Worm (Caenorhabditis elegans) whole organism, L1 larva: ENCODE measurements around the gene Y54G2A.49.

Experiments used
- C16A3.4 ChIP-seq: fragments of 150-350 bp; optimal IDR thresholded peaks from 2 replicates; lab custom pipeline; 2014; ENCODE audit warnings: missing biosample characterization, missing genetic modification characterization
- C34B4.2 ChIP-seq: sonication (generic microtip); optimal IDR thresholded peaks from 2 replicates; lab custom pipeline; 2017; ENCODE audit warnings: mild to moderate bottlenecking, missing genetic modification characterization, missing compliant biosample characterization
- Y116A8C.19 ChIP-seq: sonication (generic microtip); optimal IDR thresholded peaks from 2 replicates; lab custom pipeline; 2016; ENCODE audit warnings: missing compliant biosample characterization, missing genetic modification characterization, borderline replicate concordance
- aha-1 ChIP-seq: fragments of 150-350 bp; optimal IDR thresholded peaks from 2 replicates; lab custom pipeline; 2014; ENCODE audit warnings: missing biosample characterization, missing genetic modification characterization
- alr-1 ChIP-seq: fragments of 200-800 bp; sonication (Bioruptor generic); optimal IDR thresholded peaks from 2 replicates; lab custom pipeline; 2018; ENCODE audit warnings: borderline replicate concordance, mild to moderate bottlenecking, missing genetic modification characterization, missing compliant biosample characterization
- aly-2 ChIP-seq: fragments of 150-350 bp; optimal IDR thresholded peaks from 2 replicates; lab custom pipeline; 2014; ENCODE audit warnings: missing biosample characterization, missing genetic modification characterization
- ama-1 ChIP-seq: fragments of 150-350 bp; optimal IDR thresholded peaks from 2 replicates; lab custom pipeline; 2014
- blmp-1 ChIP-seq: fragments of 150-350 bp; optimal IDR thresholded peaks from 2 replicates; lab custom pipeline; 2014; ENCODE audit warnings: missing biosample characterization, missing genetic modification characterization
- ceh-82 ChIP-seq, 3 experiments: fragments of 150-350 bp in 1 of 3; sonication (generic microtip) in 2 of 3; optimal IDR thresholded peaks; 2 replicates each; lab custom pipeline; 2014 to 2017; ENCODE audit warnings: missing biosample characterization in 3 of 3, missing genetic modification characterization in 3 of 3
- ceh-90 ChIP-seq: sonication (generic microtip); optimal IDR thresholded peaks from 2 replicates; lab custom pipeline; 2016; ENCODE audit warnings: missing genetic modification characterization, missing compliant biosample characterization
- dpl-1 ChIP-seq, 3 experiments: fragments of 150-350 bp in 2 of 3; sonication (generic microtip) in 1 of 3; optimal IDR thresholded peaks; 2 replicates each; lab custom pipeline; 2014 to 2017; ENCODE audit warnings: missing biosample characterization in 3 of 3, missing genetic modification characterization in 3 of 3, missing genetic modification reagents in 3 of 3
- dsc-1 ChIP-seq: sonication (generic microtip); optimal IDR thresholded peaks from 2 replicates; lab custom pipeline; 2016; ENCODE audit warnings: mild to moderate bottlenecking, missing genetic modification characterization, missing compliant biosample characterization
- efl-1 ChIP-seq, 4 experiments: fragments of 150-350 bp; optimal IDR thresholded peaks in 3 of 4; peaks in 1 of 4; 1 replicate in 1 of 4; 2 replicates in 3 of 4; lab custom pipeline; 2014; ENCODE audit warnings: missing biosample characterization in 2 of 4, missing genetic modification characterization in 2 of 4, missing genetic modification reagents in 2 of 4
- efl-3 ChIP-seq: fragments of 200-800 bp; sonication (Bioruptor generic); optimal IDR thresholded peaks from 2 replicates; lab custom pipeline; 2018; ENCODE audit warnings: mild to moderate bottlenecking, missing genetic modification characterization, missing compliant biosample characterization
- egl-27 ChIP-seq, 2 experiments: fragments of 150-350 bp in 1 of 2; sonication (generic microtip); optimal IDR thresholded peaks; 3 replicates each; lab custom pipeline; 2017 to 2018; ENCODE audit warnings: missing biosample characterization in 2 of 2, missing genetic modification characterization in 2 of 2, missing genetic modification reagents in 2 of 2
- elt-2 ChIP-seq: sonication (generic microtip); optimal IDR thresholded peaks from 2 replicates; lab custom pipeline; 2016; ENCODE audit warnings: missing genetic modification characterization, mild to moderate bottlenecking, inconsistent platforms, missing compliant biosample characterization, missing genetic modification reagents
- elt-3 ChIP-seq, 6 experiments: fragments of 150-350 bp in 1 of 6; sonication (generic microtip); optimal IDR thresholded peaks; 2 replicates each; lab custom pipeline; 2017 to 2018; ENCODE audit warnings: missing biosample characterization in 6 of 6, missing genetic modification characterization in 6 of 6, inconsistent platforms in 1 of 6
- fkh-10 ChIP-seq: sonication (generic microtip); optimal IDR thresholded peaks from 2 replicates; lab custom pipeline; 2017; ENCODE audit warnings: missing biosample characterization, missing genetic modification reagents, missing genetic modification characterization
- fkh-8 ChIP-seq: sonication (generic microtip); optimal IDR thresholded peaks from 2 replicates; lab custom pipeline; 2016; ENCODE audit warnings: mild to moderate bottlenecking, missing genetic modification characterization, missing compliant biosample characterization
- fos-1 ChIP-seq: fragments of 150-350 bp; optimal IDR thresholded peaks from 2 replicates; lab custom pipeline; 2014; ENCODE audit warnings: missing biosample characterization, missing genetic modification characterization
- hlh-17 ChIP-seq: fragments of 200-800 bp; sonication (Bioruptor generic); optimal IDR thresholded peaks from 2 replicates; lab custom pipeline; 2018; ENCODE audit warnings: missing genetic modification characterization, mild to moderate bottlenecking, missing compliant biosample characterization, moderate library complexity, borderline replicate concordance
- hpl-2 ChIP-seq: fragments of 150-350 bp; optimal IDR thresholded peaks from 2 replicates; lab custom pipeline; 2014; ENCODE audit warnings: missing biosample characterization, missing genetic modification reagents, missing genetic modification characterization
- lin-14 ChIP-seq: fragments of 200-800 bp; sonication (Bioruptor generic); optimal IDR thresholded peaks from 2 replicates; lab custom pipeline; 2018; ENCODE audit warnings: mild to moderate bottlenecking, missing genetic modification characterization, moderate library complexity, missing compliant biosample characterization
- lin-15B ChIP-seq: fragments of 150-350 bp; sonication (generic microtip); optimal IDR thresholded peaks from 3 replicates; lab custom pipeline; 2014; ENCODE audit warnings: missing biosample characterization, missing genetic modification characterization
- lin-35 ChIP-seq, 2 experiments: fragments of 150-350 bp; optimal IDR thresholded peaks; 2 replicates each; lab custom pipeline; 2014; ENCODE audit warnings: missing biosample characterization in 2 of 2, missing genetic modification characterization in 2 of 2, missing genetic modification reagents in 2 of 2
- lin-39 ChIP-seq: fragments of 150-350 bp; optimal IDR thresholded peaks from 2 replicates; lab custom pipeline; 2014; ENCODE audit warnings: missing biosample characterization, missing genetic modification reagents, missing genetic modification characterization
- mef-2 ChIP-seq: fragments of 150-350 bp; optimal IDR thresholded peaks from 2 replicates; lab custom pipeline; 2014; ENCODE audit warnings: missing biosample characterization, missing genetic modification characterization
- mep-1 ChIP-seq: fragments of 150-350 bp; optimal IDR thresholded peaks from 2 replicates; lab custom pipeline; 2014; ENCODE audit warnings: missing biosample characterization, missing genetic modification characterization
- nhr-19 ChIP-seq: fragments of 200-800 bp; sonication (Bioruptor generic); conservative IDR thresholded peaks from 2 replicates; pipeline ENCODE4 v1.3.6; 2022; ENCODE audit warnings: missing genetic modification characterization, missing compliant biosample characterization
- nhr-237 ChIP-seq: fragments of 150-350 bp; optimal IDR thresholded peaks from 2 replicates; lab custom pipeline; 2014; ENCODE audit warnings: missing biosample characterization, missing genetic modification characterization
- nhr-71 ChIP-seq: sonication (generic microtip); optimal IDR thresholded peaks from 2 replicates; lab custom pipeline; 2016; ENCODE audit warnings: mild to moderate bottlenecking, missing genetic modification characterization, moderate library complexity, missing compliant biosample characterization
- nhr-76 ChIP-seq: sonication (generic microtip); optimal IDR thresholded peaks from 2 replicates; lab custom pipeline; 2017; ENCODE audit warnings: missing biosample characterization, missing genetic modification characterization
- nhr-90 ChIP-seq: sonication (generic microtip); optimal IDR thresholded peaks from 2 replicates; lab custom pipeline; 2016; ENCODE audit warnings: mild to moderate bottlenecking, missing genetic modification characterization, missing compliant biosample characterization; ENCODE audit not compliant: poor library complexity
- pax-3 ChIP-seq: fragments of 200-800 bp; sonication (Bioruptor generic); optimal IDR thresholded peaks from 2 replicates; lab custom pipeline; 2018; ENCODE audit warnings: mild to moderate bottlenecking, missing genetic modification characterization, moderate library complexity, missing compliant biosample characterization
- skn-1 ChIP-seq: fragments of 150-350 bp; optimal IDR thresholded peaks from 2 replicates; lab custom pipeline; 2014; ENCODE audit warnings: missing biosample characterization, missing genetic modification characterization
- snpc-4 ChIP-seq: fragments of 150-350 bp; optimal IDR thresholded peaks from 2 replicates; lab custom pipeline; 2014; ENCODE audit warnings: missing biosample characterization, missing genetic modification characterization
- snu-23 ChIP-seq: sonication (generic microtip); optimal IDR thresholded peaks from 2 replicates; lab custom pipeline; 2016; ENCODE audit warnings: missing genetic modification characterization, missing compliant biosample characterization
- sox-4 ChIP-seq: sonication (generic microtip); optimal IDR thresholded peaks from 2 replicates; lab custom pipeline; 2016; ENCODE audit warnings: missing genetic modification characterization, missing compliant biosample characterization
- sup-37 ChIP-seq: fragments of 200-800 bp; sonication (Bioruptor generic); optimal IDR thresholded peaks from 2 replicates; lab custom pipeline; 2018; ENCODE audit warnings: mild to moderate bottlenecking, missing genetic modification characterization, missing compliant biosample characterization
- tbx-2 ChIP-seq: sonication (generic microtip); optimal IDR thresholded peaks from 2 replicates; lab custom pipeline; 2016; ENCODE audit warnings: missing genetic modification characterization, missing compliant biosample characterization
- unc-130 ChIP-seq: fragments of 150-350 bp; optimal IDR thresholded peaks from 2 replicates; lab custom pipeline; 2017; ENCODE audit warnings: missing biosample characterization, missing genetic modification characterization, inconsistent platforms
- unc-30 ChIP-seq: sonication (generic microtip); optimal IDR thresholded peaks from 2 replicates; lab custom pipeline; 2017; ENCODE audit warnings: missing biosample characterization, missing genetic modification characterization
- unc-86 ChIP-seq: sonication (generic microtip); optimal IDR thresholded peaks from 2 replicates; lab custom pipeline; 2016; ENCODE audit warnings: missing genetic modification characterization, missing compliant biosample characterization
- unc-98 ChIP-seq: fragments of 200-800 bp; sonication (Bioruptor generic); IDR thresholded peaks from 2 replicates; pipeline ENCODE4 v1.3.6; 2022; ENCODE audit warnings: missing genetic modification characterization, missing compliant biosample characterization
- xbp-1 ChIP-seq: sonication (generic microtip); optimal IDR thresholded peaks from 2 replicates; lab custom pipeline; 2016; ENCODE audit warnings: missing genetic modification characterization, missing compliant biosample characterization
- zag-1 ChIP-seq: fragments of 150-350 bp; optimal IDR thresholded peaks from 2 replicates; lab custom pipeline; 2014; ENCODE audit warnings: missing biosample characterization, missing genetic modification characterization
- zip-4 ChIP-seq: fragments of 200-800 bp; sonication (Bioruptor generic); optimal IDR thresholded peaks from 2 replicates; lab custom pipeline; 2018; ENCODE audit warnings: mild to moderate bottlenecking, missing genetic modification characterization, moderate library complexity, missing compliant biosample characterization
- ztf-4 ChIP-seq: fragments of 150-350 bp; optimal IDR thresholded peaks from 2 replicates; lab custom pipeline; 2014; ENCODE audit warnings: missing biosample characterization, missing genetic modification characterization

Gene Y54G2A.49

DNA sequence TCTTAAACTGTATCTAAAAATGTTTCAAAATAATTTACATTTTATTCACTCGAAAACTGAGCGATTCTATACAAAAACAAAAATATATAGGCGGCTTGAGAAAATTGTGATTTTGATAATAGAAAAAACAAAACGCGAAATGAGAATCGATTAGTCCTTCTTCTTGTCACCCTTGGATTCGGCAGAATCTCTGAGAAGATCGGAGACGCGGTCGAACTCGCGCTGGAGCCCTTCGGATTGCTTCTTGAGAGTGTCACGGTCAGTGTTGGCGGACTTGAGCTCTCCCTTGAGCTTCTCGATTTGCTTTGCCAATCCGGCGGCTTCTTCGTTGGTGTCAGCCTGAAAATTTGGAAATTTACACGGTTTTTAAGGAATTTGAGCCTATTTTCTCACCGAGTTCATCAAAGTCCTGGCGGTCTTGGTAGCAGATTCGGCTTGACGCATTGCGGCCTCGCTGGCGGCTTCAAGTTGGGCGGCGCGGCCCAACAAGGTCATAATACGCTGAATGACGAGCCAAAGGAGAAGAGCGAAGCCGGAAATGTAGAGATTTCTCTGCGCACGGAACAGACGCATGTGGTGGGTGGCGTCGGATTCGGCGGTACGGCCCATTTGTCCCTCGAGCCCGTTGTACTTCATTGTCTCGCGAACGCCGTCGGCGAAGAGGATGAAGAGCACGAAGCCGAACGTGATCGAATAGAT lies 38.6 kb upstream of the Y54G2A.49 start:
- no peak for TF ChIP-seq egl-27 (tag; optimal IDR thresholded peaks at IDR 0.05; lab: Kevin White, UChicago)
- TF ChIP-seq lin-39: no peak
- no peak for TF ChIP-seq efl-1 (optimal IDR thresholded peaks at IDR 0.05; lab: Kevin White, UChicago)
- peak in 1 of 2 experiments; percentile 59 for TF ChIP-seq efl-1 (GFP tag; optimal IDR thresholded peaks at IDR 0.05 in 1 of 2; lab: Kevin White, UChicago)

DNA sequence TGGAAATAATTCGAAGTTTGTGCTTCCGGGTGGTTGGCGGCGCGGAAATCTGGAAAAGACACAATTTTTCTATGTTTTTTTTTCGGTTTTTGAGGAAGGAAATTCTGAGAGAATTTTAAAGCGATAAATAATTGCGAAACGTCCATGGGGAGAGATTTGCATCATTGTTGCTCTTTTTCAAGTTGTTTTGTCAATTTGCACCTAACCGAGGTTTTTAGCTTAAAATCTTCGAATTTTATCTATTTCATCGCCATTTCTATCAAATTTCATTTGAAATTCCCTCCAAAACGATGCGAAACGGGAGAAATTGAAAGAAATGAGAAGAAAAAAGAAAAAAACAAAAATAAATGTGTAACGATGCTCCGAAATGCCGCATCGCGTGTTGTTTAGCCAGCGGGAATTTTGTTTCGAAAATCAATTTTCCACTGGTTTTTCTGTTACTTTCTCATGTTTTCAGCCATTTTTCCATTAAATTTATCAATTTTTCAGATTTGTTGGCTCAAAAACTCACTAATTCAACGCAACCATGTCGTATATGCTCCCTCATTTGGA lies 37.4 kb upstream of the Y54G2A.49 start, which contains the start of the genes nprt-1 and dib-1:
Gene nprt-1, minus strand, starts transcription at position 51 of the 552 bp plus-strand sequence.
Gene dib-1, plus strand, starts transcription at position 482 of the 552 bp plus-strand sequence.
- TF ChIP-seq dsc-1 (tag; lab: Kevin White, UChicago) (peak; percentile 44), aly-2 (tag; lab: Kevin White, UChicago) (no peak), elt-2 (tag; lab: Kevin White, UChicago) (no peak), xbp-1 (peak; percentile 71), unc-30 (tag; lab: Kevin White, UChicago) (no peak), hlh-17 (GFP tag; lab: Kevin White, UChicago) (no peak), dpl-1 (GFP tag; optimal IDR thresholded peaks at IDR 0.05; lab: Kevin White, UChicago) (peak; percentile 88 to 93 (median 90)), efl-1 (optimal IDR thresholded peaks at IDR 0.05; lab: Kevin White, UChicago) (peak; percentile 65 to 94), efl-1 (GFP tag; optimal IDR thresholded peaks at IDR 0.05 in 1 of 2; lab: Kevin White, UChicago) (peak; percentile 92 to 99), nhr-90 (tag; lab: Kevin White, UChicago) (peak; percentile 37), ceh-82 (tag; optimal IDR thresholded peaks at IDR 0.05; lab: Kevin White, UChicago) (peak; percentile 34 to 49 (median 43)), aha-1 (tag; lab: Kevin White, UChicago) (no peak), C16A3.4 (tag; lab: Kevin White, UChicago) (peak; percentile 4), nhr-71 (tag; lab: Kevin White, UChicago) (peak; percentile 76), unc-98 (GFP tag; lab: Robert Waterston, UW) (no peak), unc-130 (tag; lab: Kevin White, UChicago) (peak; percentile 28), nhr-19 (GFP tag; lab: Robert Waterston, UW) (peak; percentile 54), lin-35 (GFP tag; optimal IDR thresholded peaks at IDR 0.05; lab: Kevin White, UChicago) (peak; percentile 93 to 96), unc-86 (no peak), mef-2 (tag; lab: Kevin White, UChicago) (no peak), sup-37 (GFP tag; lab: Kevin White, UChicago) (no peak), Y116A8C.19 (tag; lab: Kevin White, UChicago) (no peak), blmp-1 (peak; percentile 59), fkh-10 (no peak), sox-4 (tag; lab: Kevin White, UChicago) (no peak), tbx-2 (tag; lab: Kevin White, UChicago) (peak; percentile 57), lin-15B (tag; lab: Kevin White, UChicago) (no peak), zip-4 (GFP tag; lab: Kevin White, UChicago) (no peak), lin-14 (peak; percentile 56), hpl-2 (no peak), skn-1 (tag; lab: Kevin White, UChicago) (peak; percentile 71), snpc-4 (peak; percentile 25), ama-1 (lab: Kevin White, UChicago) (no peak), fos-1 (tag; lab: Kevin White, UChicago) (peak; percentile 20), C34B4.2 (no peak), fkh-8 (peak; percentile 6), snu-23 (peak; percentile 78), ceh-90 (tag; lab: Kevin White, UChicago) (peak; percentile 8), alr-1 (no peak), ztf-4 (tag; lab: Kevin White, UChicago) (no peak), egl-27 (tag; optimal IDR thresholded peaks at IDR 0.05; lab: Kevin White, UChicago) (no peak), elt-3 (tag; optimal IDR thresholded peaks at IDR 0.05; lab: Kevin White, UChicago) (no peak), nhr-76 (tag; lab: Kevin White, UChicago) (no peak), zag-1 (no peak), nhr-237 (tag; lab: Kevin White, UChicago) (peak; percentile 27), mep-1 (peak; percentile 60), efl-3 (no peak), pax-3 (no peak), lin-39 (no peak)
